Fruit fly (Drosophila melanogaster): ENCODE measurements around the gene Taf7.

Taf7 gene

dm6 chr3R:7886859-7887190 is 20.3 kb upstream of the Taf7 start, which contains the start of gene ArgRS-m (continued):
- no peak for TF ChIP-seq HLHmδ (GFP tag; optimal IDR thresholded peaks at IDR 0.05)
- TF ChIP-seq CG9817 (tag; optimal IDR thresholded peaks at IDR 0.05) = peak; percentile 48
- TF ChIP-seq Max (GFP tag; optimal IDR thresholded peaks at IDR 0.05) = no peak
- TF ChIP-seq caup (GFP tag; optimal IDR thresholded peaks at IDR 0.05; ENCODE audit: severe bottlenecking) = peak; percentile 62
- TF ChIP-seq ci (GFP tag; IDR thresholded peaks at IDR 0.05) = peak; percentile 53; the same call in 1 of the 3 replicates
- TF ChIP-seq Dll (GFP tag; IDR thresholded peaks at IDR 0.05; ENCODE audit: partially characterized antibody) = peak; percentile 49; the same call in 1 of the 4 replicates
- no peak for TF ChIP-seq lola (GFP tag; optimal IDR thresholded peaks at IDR 0.05)
- no peak for TF ChIP-seq pros (GFP tag; optimal IDR thresholded peaks at IDR 0.05)
- TF ChIP-seq NC2β (GFP tag; optimal IDR thresholded peaks at IDR 0.05) = peak; percentile 24
- no peak for TF ChIP-seq CG11085 (GFP tag; IDR thresholded peaks at IDR 0.05)
- peak; percentile 46 for TF ChIP-seq Dad (GFP tag; optimal IDR thresholded peaks at IDR 0.05)
- peak; percentile 6; the same call in 1 of the 2 replicates for TF ChIP-seq stc (GFP tag; IDR thresholded peaks at IDR 0.05)
- peak; percentile 16 for TF ChIP-seq ERR (GFP tag; optimal IDR thresholded peaks at IDR 0.05)
- TF ChIP-seq CoRest (tag; optimal IDR thresholded peaks at IDR 0.05) = peak; percentile 48
- TF ChIP-seq CG7987 (GFP tag; optimal IDR thresholded peaks at IDR 0.05) = no peak
- 0 out of 2 replicates have a peak, but pooled peaks have one; percentile 47 for TF ChIP-seq CG32767 (GFP tag; IDR thresholded peaks at IDR 0.05)
- peak; percentile 76 for TF ChIP-seq Sin3A (optimal IDR thresholded peaks at IDR 0.05)
- TF ChIP-seq toy (GFP tag; IDR thresholded peaks at IDR 0.05) = 0 out of 2 replicates have a peak, but pooled peaks have one; percentile 5
- TF ChIP-seq ash1 (GFP tag; optimal IDR thresholded peaks at IDR 0.05) = no peak
- no peak for TF ChIP-seq sim (GFP tag; IDR thresholded peaks at IDR 0.05)
- TF ChIP-seq odd (GFP tag; optimal IDR thresholded peaks at IDR 0.05) = no peak
- no peak for TF ChIP-seq Poxn (GFP tag; IDR thresholded peaks at IDR 0.05)
- TF ChIP-seq CG2129 (GFP tag; IDR thresholded peaks at IDR 0.05; ENCODE audit: partially characterized antibody) = no peak
- TF ChIP-seq CG11696 (GFP tag; IDR thresholded peaks at IDR 0.05) = no peak
- TF ChIP-seq kah (GFP tag; optimal IDR thresholded peaks at IDR 0.05) = no peak
- no peak for TF ChIP-seq fru (optimal IDR thresholded peaks at IDR 0.05)
- peak; percentile 54; the same call in 1 of the 2 replicates for TF ChIP-seq Atf6 (GFP tag; IDR thresholded peaks at IDR 0.05)
- TF ChIP-seq gro (GFP tag; optimal IDR thresholded peaks at IDR 0.05) = no peak
- no peak for TF ChIP-seq CG17568 (GFP tag; optimal IDR thresholded peaks at IDR 0.05)
- TF ChIP-seq so (GFP tag; IDR thresholded peaks at IDR 0.05) = no peak
- peak; percentile 16; the same call in 1 of the 2 replicates for TF ChIP-seq CG14441 (GFP tag; IDR thresholded peaks at IDR 0.05)
- TF ChIP-seq pnt (GFP tag; optimal IDR thresholded peaks at IDR 0.05) = no peak
- TF ChIP-seq dm (GFP tag; optimal IDR thresholded peaks at IDR 0.05) = peak; percentile 60
- TF ChIP-seq HmgZ (tag; optimal IDR thresholded peaks at IDR 0.05) = peak; percentile 65
- no peak for TF ChIP-seq CG5953 (GFP tag; IDR thresholded peaks at IDR 0.05)
- TF ChIP-seq Dref (GFP tag; IDR thresholded peaks at IDR 0.05) = no peak
- TF ChIP-seq shn (GFP tag; optimal IDR thresholded peaks at IDR 0.05) = peak; percentile 52
- no peak for TF ChIP-seq pan (optimal IDR thresholded peaks at IDR 0.05)
- TF ChIP-seq pan (GFP tag; optimal IDR thresholded peaks at IDR 0.05 in 1 of 2, IDR thresholded peaks at IDR 0.05 in 1 of 2) = peak in 1 of 2 experiments; percentile 37
- no peak for TF ChIP-seq corto (GFP tag; optimal IDR thresholded peaks at IDR 0.05)
- no peak for TF ChIP-seq yki (optimal IDR thresholded peaks at IDR 0.05)
- TF ChIP-seq Optix (GFP tag; IDR thresholded peaks at IDR 0.05) = no peak
- no peak for TF ChIP-seq peb (GFP tag; IDR thresholded peaks at IDR 0.05)
- TF ChIP-seq CG34422 (GFP tag; IDR thresholded peaks at IDR 0.05) = peak; percentile 48; the same call in 1 of the 3 replicates
- peak; percentile 96 for TF ChIP-seq CG17186 (GFP tag; optimal IDR thresholded peaks at IDR 0.05)
- no peak for TF ChIP-seq tgo (GFP tag; IDR thresholded peaks at IDR 0.05)
- TF ChIP-seq CG18764 (GFP tag; optimal IDR thresholded peaks at IDR 0.05) = peak; percentile 42
- TF ChIP-seq cas (GFP tag; IDR thresholded peaks at IDR 0.05) = 0 out of 2 replicates have a peak, but pooled peaks have one; percentile 10
- no peak for TF ChIP-seq CG14965 (GFP tag; optimal IDR thresholded peaks at IDR 0.05; ENCODE audit: borderline replicate concordance)
- TF ChIP-seq CG15696 (tag; optimal IDR thresholded peaks at IDR 0.05) = no peak
- TF ChIP-seq Ssrp (tag; optimal IDR thresholded peaks at IDR 0.05) = no peak
- TF ChIP-seq Lhr (GFP tag; optimal IDR thresholded peaks at IDR 0.05) = peak; percentile 54

All from whole organism, embryonic.